Worm (Caenorhabditis elegans) whole organism, L1 larva: ENCODE data around the gene F26F4.5.

ENCODE experiments used
- alr-1 ChIP-seq: fragments of 200-800 bp; sonication (Bioruptor generic); optimal IDR thresholded peaks from 2 replicates; lab custom pipeline; 2018; ENCODE audit warnings: borderline replicate concordance, mild to moderate bottlenecking, missing genetic modification characterization, missing compliant biosample characterization
- ama-1 ChIP-seq: fragments of 150-350 bp; optimal IDR thresholded peaks from 2 replicates; lab custom pipeline; 2014
- ceh-8 ChIP-seq: fragments of 200-800 bp; sonication (Bioruptor generic); optimal IDR thresholded peaks from 2 replicates; lab custom pipeline; 2018; ENCODE audit warnings: mild to moderate bottlenecking, missing genetic modification characterization, moderate library complexity, missing compliant biosample characterization
- ceh-90 ChIP-seq: sonication (generic microtip); optimal IDR thresholded peaks from 2 replicates; lab custom pipeline; 2016; ENCODE audit warnings: missing genetic modification characterization, missing compliant biosample characterization
- ces-1 ChIP-seq: fragments of 150-350 bp; optimal IDR thresholded peaks from 2 replicates; lab custom pipeline; 2014; ENCODE audit warnings: missing biosample characterization, missing genetic modification reagents, missing genetic modification characterization
- dpl-1 ChIP-seq, 3 experiments: fragments of 150-350 bp in 2 of 3; sonication (generic microtip) in 1 of 3; optimal IDR thresholded peaks; 2 replicates each; lab custom pipeline; 2014 to 2017; ENCODE audit warnings: missing biosample characterization in 3 of 3, missing genetic modification characterization in 3 of 3, missing genetic modification reagents in 3 of 3
- dsc-1 ChIP-seq: sonication (generic microtip); optimal IDR thresholded peaks from 2 replicates; lab custom pipeline; 2016; ENCODE audit warnings: mild to moderate bottlenecking, missing genetic modification characterization, missing compliant biosample characterization
- efl-1 ChIP-seq, 4 experiments: fragments of 150-350 bp; optimal IDR thresholded peaks in 3 of 4; peaks in 1 of 4; 1 replicate in 1 of 4; 2 replicates in 3 of 4; lab custom pipeline; 2014; ENCODE audit warnings: missing biosample characterization in 2 of 4, missing genetic modification characterization in 2 of 4, missing genetic modification reagents in 2 of 4
- egl-27 ChIP-seq, 2 experiments: fragments of 150-350 bp in 1 of 2; sonication (generic microtip); optimal IDR thresholded peaks; 3 replicates each; lab custom pipeline; 2017 to 2018; ENCODE audit warnings: missing biosample characterization in 2 of 2, missing genetic modification characterization in 2 of 2, missing genetic modification reagents in 2 of 2
- fkh-8 ChIP-seq: sonication (generic microtip); optimal IDR thresholded peaks from 2 replicates; lab custom pipeline; 2016; ENCODE audit warnings: mild to moderate bottlenecking, missing genetic modification characterization, missing compliant biosample characterization
- fos-1 ChIP-seq: fragments of 150-350 bp; optimal IDR thresholded peaks from 2 replicates; lab custom pipeline; 2014; ENCODE audit warnings: missing biosample characterization, missing genetic modification characterization
- hlh-17 ChIP-seq: fragments of 200-800 bp; sonication (Bioruptor generic); optimal IDR thresholded peaks from 2 replicates; lab custom pipeline; 2018; ENCODE audit warnings: missing genetic modification characterization, mild to moderate bottlenecking, missing compliant biosample characterization, moderate library complexity, borderline replicate concordance
- irx-1 ChIP-seq: sonication (generic microtip); optimal IDR thresholded peaks from 2 replicates; lab custom pipeline; 2016; ENCODE audit warnings: missing genetic modification characterization, missing compliant biosample characterization
- jun-1 ChIP-seq: fragments of 150-350 bp; optimal IDR thresholded peaks from 2 replicates; lab custom pipeline; 2014; ENCODE audit warnings: missing biosample characterization, missing genetic modification reagents, missing genetic modification characterization
- lin-14 ChIP-seq: fragments of 200-800 bp; sonication (Bioruptor generic); optimal IDR thresholded peaks from 2 replicates; lab custom pipeline; 2018; ENCODE audit warnings: mild to moderate bottlenecking, missing genetic modification characterization, moderate library complexity, missing compliant biosample characterization
- lin-35 ChIP-seq, 2 experiments: fragments of 150-350 bp; optimal IDR thresholded peaks; 2 replicates each; lab custom pipeline; 2014; ENCODE audit warnings: missing biosample characterization in 2 of 2, missing genetic modification characterization in 2 of 2, missing genetic modification reagents in 2 of 2
- lir-3 ChIP-seq: sonication (generic microtip); optimal IDR thresholded peaks from 2 replicates; lab custom pipeline; 2016; ENCODE audit warnings: mild to moderate bottlenecking, missing genetic modification characterization, moderate library complexity, missing compliant biosample characterization; ENCODE audit not compliant: poor library complexity
- lsy-2 ChIP-seq, 2 experiments: fragments of 150-350 bp; optimal IDR thresholded peaks; 2 replicates each; lab custom pipeline; 2014; ENCODE audit warnings: missing biosample characterization in 2 of 2, missing genetic modification characterization in 2 of 2
- nhr-12 ChIP-seq: sonication (generic microtip); optimal IDR thresholded peaks from 2 replicates; lab custom pipeline; 2017; ENCODE audit warnings: missing biosample characterization, missing genetic modification characterization
- nhr-20 ChIP-seq: sonication (generic microtip); optimal IDR thresholded peaks from 2 replicates; lab custom pipeline; 2016; ENCODE audit warnings: mild to moderate bottlenecking, missing genetic modification characterization, missing compliant biosample characterization
- nhr-47 ChIP-seq: sonication (generic microtip); optimal IDR thresholded peaks from 2 replicates; lab custom pipeline; 2016; ENCODE audit warnings: mild to moderate bottlenecking, missing genetic modification characterization, moderate library complexity, missing compliant biosample characterization
- nhr-71 ChIP-seq: sonication (generic microtip); optimal IDR thresholded peaks from 2 replicates; lab custom pipeline; 2016; ENCODE audit warnings: mild to moderate bottlenecking, missing genetic modification characterization, moderate library complexity, missing compliant biosample characterization
- nhr-90 ChIP-seq: sonication (generic microtip); optimal IDR thresholded peaks from 2 replicates; lab custom pipeline; 2016; ENCODE audit warnings: mild to moderate bottlenecking, missing genetic modification characterization, missing compliant biosample characterization; ENCODE audit not compliant: poor library complexity
- pag-3 ChIP-seq: sonication (generic microtip); optimal IDR thresholded peaks from 2 replicates; lab custom pipeline; 2017; ENCODE audit warnings: missing genetic modification characterization, mild to moderate bottlenecking, missing compliant biosample characterization, antibody characterized with exemption, borderline replicate concordance; ENCODE audit not compliant: insufficient read depth
- rnt-1 ChIP-seq: sonication (generic microtip); optimal IDR thresholded peaks from 2 replicates; lab custom pipeline; 2016; ENCODE audit warnings: mild to moderate bottlenecking, missing genetic modification characterization, moderate library complexity, missing compliant biosample characterization
- skn-1 ChIP-seq: fragments of 150-350 bp; optimal IDR thresholded peaks from 2 replicates; lab custom pipeline; 2014; ENCODE audit warnings: missing biosample characterization, missing genetic modification characterization
- snpc-4 ChIP-seq: fragments of 150-350 bp; optimal IDR thresholded peaks from 2 replicates; lab custom pipeline; 2014; ENCODE audit warnings: missing biosample characterization, missing genetic modification characterization
- snu-23 ChIP-seq: sonication (generic microtip); optimal IDR thresholded peaks from 2 replicates; lab custom pipeline; 2016; ENCODE audit warnings: missing genetic modification characterization, missing compliant biosample characterization
- sox-4 ChIP-seq: sonication (generic microtip); optimal IDR thresholded peaks from 2 replicates; lab custom pipeline; 2016; ENCODE audit warnings: missing genetic modification characterization, missing compliant biosample characterization
- swsn-7 ChIP-seq: sonication (generic microtip); optimal IDR thresholded peaks from 2 replicates; lab custom pipeline; 2016; ENCODE audit warnings: missing genetic modification characterization, missing compliant biosample characterization
- tbx-2 ChIP-seq: sonication (generic microtip); optimal IDR thresholded peaks from 2 replicates; lab custom pipeline; 2016; ENCODE audit warnings: missing genetic modification characterization, missing compliant biosample characterization
- unc-130 ChIP-seq: fragments of 150-350 bp; optimal IDR thresholded peaks from 2 replicates; lab custom pipeline; 2017; ENCODE audit warnings: missing biosample characterization, missing genetic modification characterization, inconsistent platforms
- unc-62 ChIP-seq: fragments of 150-350 bp; optimal IDR thresholded peaks from 2 replicates; lab custom pipeline; 2014; ENCODE audit warnings: missing biosample characterization, missing genetic modification reagents, missing genetic modification characterization
- xbp-1 ChIP-seq: sonication (generic microtip); optimal IDR thresholded peaks from 2 replicates; lab custom pipeline; 2016; ENCODE audit warnings: missing genetic modification characterization, missing compliant biosample characterization
- zag-1 ChIP-seq: fragments of 150-350 bp; optimal IDR thresholded peaks from 2 replicates; lab custom pipeline; 2014; ENCODE audit warnings: missing biosample characterization, missing genetic modification characterization
- ztf-11 ChIP-seq, 2 experiments: sonication (generic microtip); optimal IDR thresholded peaks; 2 replicates each; lab custom pipeline; 2016 to 2017; ENCODE audit warnings: missing genetic modification characterization in 2 of 2, missing biosample characterization in 1 of 2, missing compliant biosample characterization in 1 of 2

Gene F26F4.5

ce11 chrIII:4861744-4862401 lies 29.2 kb downstream of the F26F4.5 start, which contains the start of the genes C35D10.10 and C35D10.5:
Gene C35D10.10 (minus strand): TSS chrIII:4861794.
Gene C35D10.5 (plus strand): TSS chrIII:4862351.
- TF ChIP-seq lir-3 (peak; percentile 62), sox-4 (no peak), nhr-90 (peak; percentile 48), nhr-47 (tag; lab: Kevin White, UChicago) (peak; percentile 42), jun-1 (no peak), snu-23 (GFP tag; lab: Kevin White, UChicago) (peak; percentile 4), irx-1 (tag; lab: Kevin White, UChicago) (peak; percentile 33), lsy-2 (tag; optimal IDR thresholded peaks at IDR 0.05; lab: Kevin White, UChicago) (peak in 1 of 2 experiments; percentile 35), dsc-1 (tag; lab: Kevin White, UChicago) (peak; percentile 7), ceh-8 (GFP tag; lab: Kevin White, UChicago) (no peak), nhr-20 (peak; percentile 12), tbx-2 (tag; lab: Kevin White, UChicago) (peak; percentile 20), nhr-71 (tag; lab: Kevin White, UChicago) (peak; percentile 34), ceh-90 (tag; lab: Kevin White, UChicago) (peak; percentile 81), fos-1 (no peak), swsn-7 (tag; lab: Kevin White, UChicago) (no peak), dpl-1 (GFP tag; optimal IDR thresholded peaks at IDR 0.05; lab: Kevin White, UChicago) (peak in 2 of 3 experiments; percentile 4 to 17), efl-1 (optimal IDR thresholded peaks at IDR 0.05; lab: Kevin White, UChicago) (no peak), efl-1 (GFP tag; optimal IDR thresholded peaks at IDR 0.05 in 1 of 2; lab: Kevin White, UChicago) (peak in 1 of 2 experiments; percentile 27), ztf-11 (tag; optimal IDR thresholded peaks at IDR 0.05; lab: Kevin White, UChicago) (peak in 1 of 2 experiments; percentile 39), rnt-1 (tag; lab: Kevin White, UChicago) (peak; percentile 8)

- TF ChIP-seq lin-14 (GFP tag; lab: Kevin White, UChicago) = no peak
- TF ChIP-seq efl-1 (optimal IDR thresholded peaks at IDR 0.05; lab: Kevin White, UChicago) = no peak
- peak in 1 of 2 experiments; percentile 76 for TF ChIP-seq efl-1 (GFP tag; optimal IDR thresholded peaks at IDR 0.05 in 1 of 2; lab: Kevin White, UChicago)
- no peak for TF ChIP-seq ama-1
- no peak for TF ChIP-seq nhr-12 (tag; lab: Kevin White, UChicago)
- TF ChIP-seq snu-23 (GFP tag; lab: Kevin White, UChicago) = no peak
- TF ChIP-seq fkh-8 (tag; lab: Kevin White, UChicago) = no peak
Measured at ce11 chrIII:4859039-4859438, 32.0 kb downstream of the F26F4.5 start, which contains the start of gene C35D10.6. Gene C35D10.6 (plus strand): TSS chrIII:4859339.

ce11 chrIII:4856992-4857391 lies 34.1 kb downstream of the F26F4.5 start:
- TF ChIP-seq zag-1 (tag; lab: Kevin White, UChicago) = no peak
- TF ChIP-seq unc-130 (tag; lab: Kevin White, UChicago) = no peak
- no peak for TF ChIP-seq nhr-12 (tag; lab: Kevin White, UChicago)
- TF ChIP-seq tbx-2 (tag; lab: Kevin White, UChicago) = no peak
- no peak for TF ChIP-seq unc-62 (GFP tag; lab: Kevin White, UChicago)
- TF ChIP-seq snpc-4 (tag; lab: Kevin White, UChicago) = no peak
- TF ChIP-seq hlh-17 (GFP tag; lab: Kevin White, UChicago) = no peak
- TF ChIP-seq dpl-1 (GFP tag; optimal IDR thresholded peaks at IDR 0.05; lab: Kevin White, UChicago) = no peak
- TF ChIP-seq, all 84 proteins: peak for 0

ce11 chrIII:4856109-4856508 lies 34.9 kb downstream of the F26F4.5 start, which contains the start of gene C35D10.7:
Gene C35D10.7 (plus strand): TSS chrIII:4856193.
- TF ChIP-seq egl-27 (tag; optimal IDR thresholded peaks at IDR 0.05; lab: Kevin White, UChicago) (no peak), alr-1 (tag; lab: Kevin White, UChicago) (no peak), nhr-90 (no peak), xbp-1 (no peak), ces-1 (no peak), pag-3 (tag; lab: Kevin White, UChicago) (no peak), skn-1 (tag; lab: Kevin White, UChicago) (no peak), lin-35 (GFP tag; optimal IDR thresholded peaks at IDR 0.05; lab: Kevin White, UChicago) (no peak)
